Worm (Caenorhabditis elegans) whole organism, late embryonic: Measurements from ENCODE around the gene F07H5.13.
A peak's percentile ranks its signal among the peaks of the same experiment; 100 is the strongest.

Experiments used
- C08G9.2 ChIP-seq: sonication (generic microtip); optimal IDR thresholded peaks from 2 replicates; lab custom pipeline; 2016; ENCODE audit warnings: mild to moderate bottlenecking, missing genetic modification characterization, moderate library complexity, missing compliant biosample characterization
- C38D4.7 ChIP-seq: fragments of 200-800 bp; sonication (Bioruptor generic); optimal IDR thresholded peaks from 2 replicates; lab custom pipeline; 2018; ENCODE audit warnings: mild to moderate bottlenecking, missing genetic modification characterization, moderate library complexity, missing compliant biosample characterization
- F13H6.1 ChIP-seq: sonication (generic microtip); optimal IDR thresholded peaks from 2 replicates; lab custom pipeline; 2016; ENCODE audit warnings: missing genetic modification characterization, missing compliant biosample characterization
- K02D7.2 ChIP-seq: sonication (generic microtip); optimal IDR thresholded peaks from 2 replicates; lab custom pipeline; 2017; ENCODE audit warnings: mild to moderate bottlenecking, missing genetic modification characterization, missing compliant biosample characterization
- Y22D7AL.16 ChIP-seq: sonication (generic microtip); optimal IDR thresholded peaks from 2 replicates; lab custom pipeline; 2016; ENCODE audit warnings: missing genetic modification characterization, missing compliant biosample characterization
- ama-1 ChIP-seq: fragments of 150-350 bp; optimal IDR thresholded peaks from 2 replicates; lab custom pipeline; 2014
- ceh-18 ChIP-seq: sonication (generic microtip); optimal IDR thresholded peaks from 2 replicates; lab custom pipeline; 2016; ENCODE audit warnings: missing genetic modification characterization, missing compliant biosample characterization
- ceh-2 ChIP-seq: sonication (generic microtip); optimal IDR thresholded peaks from 2 replicates; lab custom pipeline; 2016; ENCODE audit warnings: missing genotype, missing genetic modification characterization, missing compliant biosample characterization
- ceh-22 ChIP-seq: sonication (generic microtip); optimal IDR thresholded peaks from 2 replicates; lab custom pipeline; 2017; ENCODE audit warnings: missing biosample characterization, missing genetic modification characterization
- ceh-30 ChIP-seq: fragments of 150-350 bp; optimal IDR thresholded peaks from 2 replicates; lab custom pipeline; 2014; ENCODE audit warnings: missing biosample characterization, missing genetic modification characterization
- ceh-31 ChIP-seq: sonication (generic microtip); optimal IDR thresholded peaks from 2 replicates; lab custom pipeline; 2016; ENCODE audit warnings: missing genetic modification characterization, missing compliant biosample characterization
- ceh-34 ChIP-seq: sonication (generic microtip); optimal IDR thresholded peaks from 2 replicates; lab custom pipeline; 2016; ENCODE audit warnings: mild to moderate bottlenecking, missing genetic modification characterization, missing compliant biosample characterization
- ceh-45 ChIP-seq: fragments of 200-800 bp; sonication (Bioruptor generic); IDR thresholded peaks from 2 replicates; pipeline ENCODE4 v1.3.6; 2022; ENCODE audit warnings: missing genetic modification reagents, missing genetic modification characterization, missing compliant biosample characterization
- ceh-48 ChIP-seq: sonication (generic microtip); optimal IDR thresholded peaks from 2 replicates; lab custom pipeline; 2016; ENCODE audit warnings: missing genetic modification characterization, inconsistent platforms, missing compliant biosample characterization
- ceh-6 ChIP-seq: fragments of 200-800 bp; sonication (Bioruptor generic); optimal IDR thresholded peaks from 2 replicates; lab custom pipeline; 2018; ENCODE audit warnings: mild to moderate bottlenecking, missing genetic modification characterization, missing compliant biosample characterization
- dmd-4 ChIP-seq: sonication (generic microtip); optimal IDR thresholded peaks from 2 replicates; lab custom pipeline; 2016; ENCODE audit warnings: borderline replicate concordance, missing genetic modification characterization, missing compliant biosample characterization
- dve-1 ChIP-seq: sonication (generic microtip); optimal IDR thresholded peaks from 2 replicates; lab custom pipeline; 2017; ENCODE audit warnings: antibody characterized with exemption, mild to moderate bottlenecking, missing genetic modification characterization, missing compliant biosample characterization
- elt-2 ChIP-seq: sonication (generic microtip); optimal IDR thresholded peaks from 2 replicates; lab custom pipeline; 2016; ENCODE audit warnings: missing genetic modification reagents, missing genetic modification characterization, missing compliant biosample characterization
- ets-4 ChIP-seq: sonication (generic microtip); optimal IDR thresholded peaks from 2 replicates; lab custom pipeline; 2016; ENCODE audit warnings: missing genetic modification characterization, missing compliant biosample characterization
- fkh-10 ChIP-seq: fragments of 150-350 bp; optimal IDR thresholded peaks from 2 replicates; lab custom pipeline; 2014; ENCODE audit warnings: missing biosample characterization, missing genetic modification reagents, missing genetic modification characterization
- gmeb-2 ChIP-seq: sonication (generic microtip); optimal IDR thresholded peaks from 2 replicates; lab custom pipeline; 2016; ENCODE audit warnings: missing genetic modification characterization, inconsistent platforms, missing compliant biosample characterization
- hlh-30 ChIP-seq: sonication (generic microtip); optimal IDR thresholded peaks from 2 replicates; lab custom pipeline; 2017; ENCODE audit warnings: antibody characterized with exemption, missing genetic modification characterization, missing compliant biosample characterization; ENCODE audit not compliant: insufficient read depth
- nfya-1 ChIP-seq: sonication (generic microtip); optimal IDR thresholded peaks from 2 replicates; lab custom pipeline; 2017; ENCODE audit warnings: missing genetic modification characterization, mild to moderate bottlenecking, missing compliant biosample characterization, antibody characterized with exemption, moderate library complexity
- odd-2 ChIP-seq: sonication (generic microtip); optimal IDR thresholded peaks from 2 replicates; lab custom pipeline; 2017; ENCODE audit warnings: antibody characterized with exemption, mild to moderate bottlenecking, missing genetic modification characterization, missing compliant biosample characterization
- pat-9 ChIP-seq: fragments of 200-800 bp; sonication (Bioruptor generic); optimal IDR thresholded peaks from 2 replicates; lab custom pipeline; 2018; ENCODE audit warnings: mild to moderate bottlenecking, missing genetic modification characterization, moderate library complexity, missing compliant biosample characterization
- pax-1 ChIP-seq: fragments of 150-350 bp; optimal IDR thresholded peaks from 2 replicates; lab custom pipeline; 2014; ENCODE audit warnings: missing biosample characterization, missing genetic modification characterization
- pqm-1 ChIP-seq: sonication (generic microtip); optimal IDR thresholded peaks from 2 replicates; lab custom pipeline; 2016; ENCODE audit warnings: missing genetic modification characterization, missing compliant biosample characterization
- rnt-1 ChIP-seq: sonication (generic microtip); optimal IDR thresholded peaks from 2 replicates; lab custom pipeline; 2016; ENCODE audit warnings: missing genetic modification characterization, missing compliant biosample characterization
- sox-2 ChIP-seq: fragments of 200-800 bp; sonication (Bioruptor generic); IDR thresholded peaks from 2 replicates; pipeline ENCODE4 v1.3.6; 2022; ENCODE audit warnings: missing genetic modification reagents, missing genetic modification characterization, missing compliant biosample characterization
- tbx-2 ChIP-seq: sonication (generic microtip); optimal IDR thresholded peaks from 2 replicates; lab custom pipeline; 2016; ENCODE audit warnings: missing genetic modification characterization, missing compliant biosample characterization
- unc-42 ChIP-seq: sonication (generic microtip); optimal IDR thresholded peaks from 2 replicates; lab custom pipeline; 2016; ENCODE audit warnings: missing genotype, missing genetic modification characterization, missing compliant biosample characterization
- ztf-16 ChIP-seq: sonication (generic microtip); optimal IDR thresholded peaks from 2 replicates; lab custom pipeline; 2017; ENCODE audit warnings: missing genetic modification characterization, missing compliant biosample characterization

Gene F07H5.13

DNA sequence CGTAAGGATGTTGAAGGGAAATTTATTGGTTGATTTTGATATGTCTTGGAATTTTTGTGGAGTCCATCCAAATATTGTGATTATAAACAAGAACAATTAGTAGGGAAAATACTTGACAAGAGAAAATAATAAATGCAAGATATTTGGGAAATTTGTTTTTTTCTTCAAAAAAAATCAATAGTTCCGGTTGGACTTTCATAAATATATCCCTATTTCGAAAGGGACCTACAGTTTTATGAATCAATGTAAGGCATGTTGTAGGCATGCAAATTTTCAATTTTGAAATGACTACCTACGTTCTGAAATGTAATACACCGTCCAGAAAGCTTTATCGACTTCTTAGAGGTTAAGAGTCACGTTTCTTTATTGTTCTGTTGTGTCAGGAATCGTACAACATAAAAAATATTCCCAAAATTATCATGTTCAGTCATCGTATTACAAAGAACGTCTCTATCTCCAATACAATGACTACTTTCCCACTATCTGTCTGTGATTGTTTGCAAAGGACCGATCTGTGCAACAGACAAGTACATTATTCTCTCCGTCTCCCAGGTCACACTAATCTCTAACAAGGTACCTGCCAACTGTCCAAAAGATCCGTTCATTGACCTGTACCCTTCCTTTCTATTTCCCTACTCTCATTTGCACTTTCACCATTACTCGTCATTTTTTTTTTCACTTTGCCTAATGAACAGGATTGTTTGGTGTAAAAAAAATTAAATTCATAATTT, at the start of gene F07H5.13:
Gene F07H5.13, plus strand, starts transcription at position 730 of the 731 bp plus-strand sequence.
- no peak for TF ChIP-seq ceh-22
- TF ChIP-seq ceh-30: no peak
- no peak for TF ChIP-seq ceh-48
- TF ChIP-seq ceh-31 (tag; lab: Kevin White, UChicago): no peak
- TF ChIP-seq ama-1: peak; percentile 75
- TF ChIP-seq gmeb-2 (tag; lab: Kevin White, UChicago): no peak
- TF ChIP-seq fkh-10 (GFP tag; lab: Kevin White, UChicago): no peak
- TF ChIP-seq ets-4: no peak
- peak; percentile 31 for TF ChIP-seq elt-2 (tag; lab: Kevin White, UChicago)
- TF ChIP-seq ceh-45 (GFP tag; lab: Robert Waterston, UW): 0 out of 2 replicates have a peak, but pooled peaks have one; percentile 12
- TF ChIP-seq ztf-16 (tag; lab: Kevin White, UChicago): no peak

DNA sequence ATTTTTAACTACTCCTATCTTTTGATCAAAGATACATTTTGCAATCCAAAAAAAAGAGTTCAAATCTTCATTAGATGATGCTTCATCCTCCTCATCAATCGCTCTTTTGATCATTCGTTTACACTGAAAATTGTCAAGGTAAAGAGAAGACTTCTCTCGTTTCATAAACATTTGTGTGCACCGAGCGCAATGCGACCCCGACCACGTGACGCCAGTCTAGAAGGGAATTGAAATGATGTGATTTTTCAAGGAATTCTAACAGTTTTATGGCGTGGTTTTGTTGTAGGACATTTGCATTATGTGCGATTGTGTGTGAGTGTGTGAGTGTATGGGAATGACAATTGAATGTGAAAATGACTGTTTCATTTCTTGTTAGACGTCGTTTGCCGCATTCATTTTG, 49.1 kb upstream of the F07H5.13 start:
- TF ChIP-seq pqm-1 (tag; lab: Kevin White, UChicago) (no peak), sox-2 (GFP tag; lab: Robert Waterston, UW) (no peak), K02D7.2 (no peak), hlh-30 (tag; lab: Kevin White, UChicago) (peak; percentile 35), ceh-34 (no peak), F13H6.1 (tag; lab: Kevin White, UChicago) (no peak), ceh-2 (tag; lab: Kevin White, UChicago) (no peak), C38D4.7 (GFP tag; lab: Kevin White, UChicago) (no peak)
- TF ChIP-seq, all 69 proteins: peak for 1

DNA sequence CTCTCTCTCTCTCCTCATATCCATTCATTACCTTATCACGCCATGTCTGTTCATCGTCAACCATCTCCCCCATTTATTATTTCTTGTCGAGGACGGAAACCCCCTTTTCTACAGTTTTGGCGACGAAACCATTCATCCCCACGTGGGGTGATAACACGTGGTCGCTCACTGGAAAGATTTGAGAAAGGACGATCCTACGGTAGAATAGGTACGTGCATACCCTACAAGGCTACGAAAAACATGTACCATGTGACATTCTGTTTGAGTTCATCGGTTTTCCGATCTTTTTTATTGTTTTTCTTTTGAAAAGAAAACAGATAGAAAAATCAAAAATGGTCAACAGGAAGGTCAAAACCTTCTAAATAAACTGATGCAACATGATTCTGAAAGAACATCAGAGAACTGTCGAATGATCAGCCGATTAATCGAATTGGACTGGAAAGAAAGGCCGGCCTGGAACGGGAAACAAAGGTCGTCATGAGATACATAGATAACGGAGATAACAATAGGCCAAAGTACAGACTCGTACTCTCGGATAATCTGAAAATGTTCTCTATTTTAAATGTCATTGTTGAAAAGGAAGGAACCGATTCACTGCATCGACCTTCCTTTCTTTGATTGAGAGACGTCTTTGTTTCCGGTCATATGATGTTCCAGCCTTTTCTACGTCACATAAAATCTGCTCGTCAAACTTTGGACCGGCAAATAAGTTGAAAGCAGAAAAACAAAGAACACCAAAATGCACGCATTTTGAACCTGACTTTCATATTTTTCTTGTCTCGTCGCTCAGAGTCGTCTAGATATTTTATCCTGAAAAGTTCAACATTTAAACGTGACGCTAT, 48.1 kb upstream of the F07H5.13 start:
- TF ChIP-seq elt-2 (tag; lab: Kevin White, UChicago) (no peak), gmeb-2 (tag; lab: Kevin White, UChicago) (no peak), ceh-2 (tag; lab: Kevin White, UChicago) (no peak), dmd-4 (tag; lab: Kevin White, UChicago) (no peak)
- TF ChIP-seq, all 69 proteins: peak for 0

DNA sequence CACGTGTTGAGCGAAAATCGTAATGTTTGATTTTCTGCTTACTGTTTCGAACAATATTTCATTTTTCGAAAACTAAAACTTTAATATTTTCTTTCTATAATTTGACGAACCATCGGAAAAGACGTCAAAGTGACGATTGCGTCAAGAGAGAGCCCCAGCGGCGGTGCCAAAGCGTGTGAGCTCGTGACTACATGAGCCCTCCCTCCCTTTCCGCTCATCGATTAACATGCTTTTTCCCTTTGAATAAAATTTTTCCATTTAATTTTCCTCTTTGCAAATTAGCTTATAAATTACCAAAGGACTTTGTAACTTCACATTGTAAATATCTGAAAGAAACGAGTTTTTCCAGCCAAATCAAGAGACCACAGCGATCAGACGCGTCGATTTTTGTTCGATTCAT, 47.4 kb upstream of the F07H5.13 start:
- TF ChIP-seq pat-9 (tag; lab: Kevin White, UChicago): no peak
- TF ChIP-seq rnt-1 (tag; lab: Kevin White, UChicago): no peak
- no peak for TF ChIP-seq dve-1 (tag; lab: Kevin White, UChicago)
- no peak for TF ChIP-seq tbx-2 (tag; lab: Kevin White, UChicago)
- no peak for TF ChIP-seq ceh-31 (tag; lab: Kevin White, UChicago)
- TF ChIP-seq odd-2 (tag; lab: Kevin White, UChicago): no peak
- TF ChIP-seq ceh-48: peak; percentile 2
- TF ChIP-seq sox-2 (GFP tag; lab: Robert Waterston, UW): no peak
- TF ChIP-seq pax-1: no peak
- peak; percentile 25 for TF ChIP-seq hlh-30 (tag; lab: Kevin White, UChicago)
- TF ChIP-seq Y22D7AL.16 (tag; lab: Kevin White, UChicago): no peak
- no peak for TF ChIP-seq ceh-6 (GFP tag; lab: Kevin White, UChicago)
- peak; percentile 40 for TF ChIP-seq unc-42 (tag; lab: Kevin White, UChicago)

DNA sequence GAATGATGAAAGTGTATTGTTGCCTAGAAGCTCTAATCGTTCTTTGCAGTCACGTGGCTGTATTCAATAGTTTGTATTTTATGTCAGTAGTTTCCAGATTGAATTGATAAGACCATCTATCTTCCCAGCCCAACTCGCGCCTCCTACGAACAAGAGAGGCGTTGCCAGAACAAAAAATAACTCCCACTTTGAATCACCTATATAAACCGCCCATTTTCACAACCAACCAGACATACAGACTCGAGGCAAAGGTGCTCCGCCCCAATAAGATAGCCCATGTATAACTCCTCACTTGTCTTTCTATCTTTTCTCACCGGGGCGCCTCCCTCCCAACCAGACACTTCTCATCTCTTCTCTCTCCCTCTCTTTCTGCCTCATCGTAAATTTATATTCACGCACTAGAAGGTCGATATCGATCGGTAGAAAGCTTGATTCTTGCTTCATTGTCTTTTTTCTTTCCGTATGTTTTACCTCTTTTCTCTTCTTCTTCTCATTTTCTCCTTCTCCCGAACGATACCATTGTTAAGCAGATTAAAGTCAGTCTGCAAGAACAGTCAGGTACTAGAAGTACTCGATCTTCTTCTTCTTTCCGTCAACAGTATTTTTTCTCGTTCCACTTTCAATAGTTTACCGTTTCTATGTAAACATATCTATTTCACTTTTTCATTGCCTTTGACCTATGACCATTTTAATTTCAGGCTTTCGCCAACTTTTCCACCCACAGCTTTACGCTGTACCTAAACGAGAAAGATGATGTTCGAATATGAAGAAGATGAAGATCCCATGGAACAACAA, 46.8 kb upstream of the F07H5.13 start, which contains the start of gene mak-1:
Gene mak-1, plus strand, starts transcription at position 693 of the 795 bp plus-strand sequence.
- TF ChIP-seq ceh-18 (tag; lab: Kevin White, UChicago): peak; percentile 68
- no peak for TF ChIP-seq ets-4
- peak; percentile 41 for TF ChIP-seq C08G9.2 (tag; lab: Kevin White, UChicago)
- TF ChIP-seq rnt-1 (tag; lab: Kevin White, UChicago): peak; percentile 4
- TF ChIP-seq nfya-1 (tag; lab: Kevin White, UChicago): peak; percentile 32
